Worm (Caenorhabditis elegans) whole organism, L4 larva: Measurements from ENCODE around the gene F44E2.4.

ENCODE experiments used
- D1046.2 ChIP-seq: fragments of 200-800 bp; sonication (Bioruptor generic); IDR thresholded peaks from 2 replicates; pipeline ENCODE4 v1.3.6; 2022; ENCODE audit warnings: missing genetic modification characterization, missing compliant biosample characterization
- F26F4.8 ChIP-seq: fragments of 200-800 bp; sonication (Bioruptor generic); conservative IDR thresholded peaks from 2 replicates; pipeline ENCODE4 v1.3.6; 2022; ENCODE audit warnings: missing genetic modification characterization, missing compliant biosample characterization
- F49E8.2 ChIP-seq: sonication (generic microtip); optimal IDR thresholded peaks from 2 replicates; lab custom pipeline; 2016; ENCODE audit warnings: missing compliant biosample characterization, mild to moderate bottlenecking, missing genetic modification characterization, borderline replicate concordance
- R02D3.7 ChIP-seq: fragments of 150-350 bp; sonication (generic microtip); optimal IDR thresholded peaks from 3 replicates; lab custom pipeline; 2014; ENCODE audit warnings: missing biosample characterization, missing genetic modification characterization
- T20F7.1 ChIP-seq: fragments of 200-800 bp; sonication (Bioruptor generic); optimal IDR thresholded peaks from 2 replicates; lab custom pipeline; 2018; ENCODE audit warnings: mild to moderate bottlenecking, missing genetic modification characterization, missing compliant biosample characterization
- Y105C5A.15 ChIP-seq: fragments of 200-800 bp; sonication (Bioruptor generic); IDR thresholded peaks from 2 replicates; pipeline ENCODE4 v1.3.6; 2022; ENCODE audit warnings: missing genetic modification characterization, missing compliant biosample characterization
- Y48G9A.11 ChIP-seq: fragments of 200-800 bp; sonication (Bioruptor generic); IDR thresholded peaks from 2 replicates; pipeline ENCODE4 v1.3.6; 2022; ENCODE audit warnings: missing genetic modification reagents, missing genetic modification characterization, missing compliant biosample characterization
- Y5F2A.4 ChIP-seq: fragments of 200-800 bp; sonication (Bioruptor generic); optimal IDR thresholded peaks from 2 replicates; lab custom pipeline; 2018; ENCODE audit warnings: mild to moderate bottlenecking, missing genetic modification characterization, missing compliant biosample characterization
- aly-2 ChIP-seq: sonication (generic microtip); optimal IDR thresholded peaks from 2 replicates; lab custom pipeline; 2018; ENCODE audit warnings: missing biosample characterization, missing genetic modification characterization
- ama-1 ChIP-seq: fragments of 150-350 bp; optimal IDR thresholded peaks from 2 replicates; lab custom pipeline; 2014; ENCODE audit warnings: inconsistent platforms, mixed read lengths
- arid-1 ChIP-seq: fragments of 200-800 bp; sonication (Bioruptor generic); conservative IDR thresholded peaks from 2 replicates; pipeline ENCODE4 v1.3.6; 2022; ENCODE audit warnings: missing genetic modification reagents, missing genetic modification characterization, missing compliant biosample characterization
- daf-16 ChIP-seq, 3 experiments: sonication (generic microtip); optimal IDR thresholded peaks; 2 replicates each; lab custom pipeline; 2016 to 2017; ENCODE audit warnings: missing genetic modification characterization in 3 of 3, missing genetic modification reagents in 3 of 3, mild to moderate bottlenecking in 2 of 3, missing compliant biosample characterization in 2 of 3, missing biosample characterization in 1 of 3, moderate library complexity in 1 of 3
- daf-19 ChIP-seq: fragments of 200-800 bp; sonication (Bioruptor generic); conservative IDR thresholded peaks from 2 replicates; pipeline ENCODE4 v1.3.6; 2022; ENCODE audit warnings: missing genetic modification characterization, missing compliant biosample characterization
- daf-8 ChIP-seq: fragments of 200-800 bp; sonication (Bioruptor generic); IDR thresholded peaks from 2 replicates; pipeline ENCODE4 v1.3.6; 2022; ENCODE audit warnings: missing genetic modification characterization, missing compliant biosample characterization
- dmd-6 ChIP-seq: fragments of 200-800 bp; sonication (Bioruptor generic); IDR thresholded peaks from 2 replicates; pipeline ENCODE4 v1.3.6; 2022; ENCODE audit warnings: missing genetic modification reagents, missing genetic modification characterization, missing compliant biosample characterization
- dmd-8 ChIP-seq: fragments of 200-800 bp; sonication (Bioruptor generic); IDR thresholded peaks from 2 replicates; pipeline ENCODE4 v1.3.6; 2022; ENCODE audit warnings: missing genetic modification characterization, missing compliant biosample characterization
- dpl-1 ChIP-seq: fragments of 150-350 bp; optimal IDR thresholded peaks from 2 replicates; lab custom pipeline; 2014; ENCODE audit warnings: missing biosample characterization, missing genetic modification reagents, missing genetic modification characterization
- duxl-1 ChIP-seq: sonication (generic microtip); optimal IDR thresholded peaks from 2 replicates; lab custom pipeline; 2016; ENCODE audit warnings: mild to moderate bottlenecking, missing genetic modification characterization, moderate library complexity, missing compliant biosample characterization; ENCODE audit not compliant: poor library complexity
- fkh-10 ChIP-seq: fragments of 150-350 bp; optimal IDR thresholded peaks from 2 replicates; lab custom pipeline; 2014; ENCODE audit warnings: missing biosample characterization, missing genetic modification reagents, missing genetic modification characterization
- hmg-1.1 ChIP-seq: fragments of 200-800 bp; sonication (Bioruptor generic); IDR thresholded peaks from 2 replicates; pipeline ENCODE4 v1.3.6; 2022; ENCODE audit warnings: missing genetic modification reagents, missing genetic modification characterization, missing compliant biosample characterization
- lim-7 ChIP-seq: fragments of 200-800 bp; sonication (Bioruptor generic); IDR thresholded peaks from 2 replicates; pipeline ENCODE4 v1.3.6; 2022; ENCODE audit warnings: missing genetic modification characterization, missing compliant biosample characterization
- lin-1 ChIP-seq: fragments of 200-800 bp; sonication (Bioruptor generic); IDR thresholded peaks from 2 replicates; pipeline ENCODE4 v1.3.6; 2022; ENCODE audit warnings: missing genetic modification reagents, missing genetic modification characterization, missing compliant biosample characterization
- lin-15B ChIP-seq: fragments of 150-350 bp; sonication (generic microtip); optimal IDR thresholded peaks from 3 replicates; lab custom pipeline; 2014; ENCODE audit warnings: missing biosample characterization, missing genetic modification characterization
- lsy-2 ChIP-seq, 2 experiments: fragments of 150-350 bp in 1 of 2; sonication (generic microtip) in 1 of 2; optimal IDR thresholded peaks; 2 replicates each; lab custom pipeline; 2014 to 2017; ENCODE audit warnings: missing biosample characterization in 2 of 2, missing genetic modification characterization in 2 of 2
- madf-5 ChIP-seq, 2 experiments: fragments of 200-800 bp; sonication (Bioruptor generic); IDR thresholded peaks; 2 replicates each; pipeline ENCODE4 v1.3.6; 2022; ENCODE audit warnings: missing compliant biosample characterization in 2 of 2, missing genetic modification characterization in 2 of 2
- madf-9 ChIP-seq: fragments of 200-800 bp; sonication (Bioruptor generic); conservative IDR thresholded peaks from 2 replicates; pipeline ENCODE4 v1.3.6; 2022; ENCODE audit warnings: missing genetic modification reagents, missing genetic modification characterization, missing compliant biosample characterization
- mdl-1 ChIP-seq, 2 experiments: fragments of 150-350 bp in 1 of 2; sonication (generic microtip) in 1 of 2; optimal IDR thresholded peaks; 2 replicates each; lab custom pipeline; 2014 to 2017; ENCODE audit warnings: missing biosample characterization in 2 of 2, missing genetic modification characterization in 2 of 2
- mes-2 ChIP-seq: sonication (generic microtip); optimal IDR thresholded peaks from 2 replicates; lab custom pipeline; 2016; ENCODE audit warnings: missing genotype, mild to moderate bottlenecking, missing genetic modification characterization, missing compliant biosample characterization; ENCODE audit not compliant: poor library complexity, severe bottlenecking
- mxl-2 ChIP-seq: fragments of 200-800 bp; sonication (Bioruptor generic); conservative IDR thresholded peaks from 2 replicates; pipeline ENCODE4 v1.3.6; 2022; ENCODE audit warnings: missing genetic modification reagents, missing genetic modification characterization, missing compliant biosample characterization
- mxl-3 ChIP-seq: fragments of 200-800 bp; sonication (Bioruptor generic); optimal IDR thresholded peaks from 2 replicates; lab custom pipeline; 2018; ENCODE audit warnings: mild to moderate bottlenecking, missing genetic modification characterization, missing compliant biosample characterization
- nhr-102 ChIP-seq: sonication (generic microtip); optimal IDR thresholded peaks from 2 replicates; lab custom pipeline; 2016; ENCODE audit warnings: mild to moderate bottlenecking, missing genetic modification characterization, moderate library complexity, missing compliant biosample characterization
- nhr-11 ChIP-seq: fragments of 150-350 bp; optimal IDR thresholded peaks from 2 replicates; lab custom pipeline; 2014; ENCODE audit warnings: missing biosample characterization, missing genetic modification characterization
- nhr-28 ChIP-seq: fragments of 150-350 bp; optimal IDR thresholded peaks from 2 replicates; lab custom pipeline; 2014; ENCODE audit warnings: missing biosample characterization, missing genetic modification characterization
- nhr-48 ChIP-seq: sonication (generic microtip); optimal IDR thresholded peaks from 2 replicates; lab custom pipeline; 2016; ENCODE audit warnings: mild to moderate bottlenecking, missing genetic modification characterization, missing compliant biosample characterization
- nhr-6 ChIP-seq: fragments of 150-350 bp; optimal IDR thresholded peaks from 2 replicates; lab custom pipeline; 2014; ENCODE audit warnings: missing biosample characterization, missing genetic modification characterization
- nhr-76 ChIP-seq: fragments of 150-350 bp; optimal IDR thresholded peaks from 2 replicates; lab custom pipeline; 2014; ENCODE audit warnings: missing biosample characterization, missing genetic modification characterization
- nhr-77 ChIP-seq: fragments of 150-350 bp; optimal IDR thresholded peaks from 2 replicates; lab custom pipeline; 2014; ENCODE audit warnings: missing biosample characterization, missing genetic modification characterization
- pqm-1 ChIP-seq: sonication (generic microtip); optimal IDR thresholded peaks from 2 replicates; lab custom pipeline; 2017; ENCODE audit warnings: missing biosample characterization, missing genetic modification characterization
- sdz-12 ChIP-seq: fragments of 200-800 bp; sonication (Bioruptor generic); optimal IDR thresholded peaks from 2 replicates; lab custom pipeline; 2018; ENCODE audit warnings: mild to moderate bottlenecking, missing genetic modification characterization, missing compliant biosample characterization
- set-16 ChIP-seq: fragments of 200-800 bp; sonication (Bioruptor generic); IDR thresholded peaks from 2 replicates; pipeline ENCODE4 v1.3.6; 2022; ENCODE audit warnings: missing genetic modification reagents, missing genetic modification characterization, missing compliant biosample characterization
- snpc-1.2 ChIP-seq: fragments of 200-800 bp; sonication (Bioruptor generic); IDR thresholded peaks from 2 replicates; pipeline ENCODE4 v1.3.6; 2022; ENCODE audit warnings: missing genetic modification reagents, missing genetic modification characterization, missing compliant biosample characterization
- spr-1 ChIP-seq: sonication (generic microtip); optimal IDR thresholded peaks from 2 replicates; lab custom pipeline; 2016; ENCODE audit warnings: mild to moderate bottlenecking, missing genetic modification characterization, missing compliant biosample characterization
- spr-3 ChIP-seq: fragments of 200-800 bp; sonication (Bioruptor generic); optimal IDR thresholded peaks from 2 replicates; lab custom pipeline; 2018; ENCODE audit warnings: mild to moderate bottlenecking, missing genetic modification characterization, missing compliant biosample characterization
- tra-1 ChIP-seq: fragments of 200-800 bp; sonication (Bioruptor generic); IDR thresholded peaks from 2 replicates; pipeline ENCODE4 v1.3.6; 2022; ENCODE audit warnings: missing genetic modification reagents, missing genetic modification characterization, missing compliant biosample characterization
- unc-130 ChIP-seq: sonication (generic microtip); optimal IDR thresholded peaks from 2 replicates; lab custom pipeline; 2016; ENCODE audit warnings: missing genetic modification reagents, missing genetic modification characterization, missing compliant biosample characterization
- unc-62 ChIP-seq, 3 experiments: fragments of 150-350 bp in 1 of 3; sonication (generic microtip); optimal IDR thresholded peaks in 2 of 3; peaks in 1 of 3; 1 replicate in 1 of 3; 2 replicates in 2 of 3; lab custom pipeline; 2014 to 2017; ENCODE audit warnings: missing biosample characterization in 3 of 3, missing genetic modification characterization in 3 of 3, missing genetic modification reagents in 3 of 3, missing genotype in 1 of 3
- zip-2 ChIP-seq: fragments of 150-350 bp; optimal IDR thresholded peaks from 2 replicates; lab custom pipeline; 2014; ENCODE audit warnings: missing biosample characterization, missing genetic modification characterization

Gene F44E2.4

DNA sequence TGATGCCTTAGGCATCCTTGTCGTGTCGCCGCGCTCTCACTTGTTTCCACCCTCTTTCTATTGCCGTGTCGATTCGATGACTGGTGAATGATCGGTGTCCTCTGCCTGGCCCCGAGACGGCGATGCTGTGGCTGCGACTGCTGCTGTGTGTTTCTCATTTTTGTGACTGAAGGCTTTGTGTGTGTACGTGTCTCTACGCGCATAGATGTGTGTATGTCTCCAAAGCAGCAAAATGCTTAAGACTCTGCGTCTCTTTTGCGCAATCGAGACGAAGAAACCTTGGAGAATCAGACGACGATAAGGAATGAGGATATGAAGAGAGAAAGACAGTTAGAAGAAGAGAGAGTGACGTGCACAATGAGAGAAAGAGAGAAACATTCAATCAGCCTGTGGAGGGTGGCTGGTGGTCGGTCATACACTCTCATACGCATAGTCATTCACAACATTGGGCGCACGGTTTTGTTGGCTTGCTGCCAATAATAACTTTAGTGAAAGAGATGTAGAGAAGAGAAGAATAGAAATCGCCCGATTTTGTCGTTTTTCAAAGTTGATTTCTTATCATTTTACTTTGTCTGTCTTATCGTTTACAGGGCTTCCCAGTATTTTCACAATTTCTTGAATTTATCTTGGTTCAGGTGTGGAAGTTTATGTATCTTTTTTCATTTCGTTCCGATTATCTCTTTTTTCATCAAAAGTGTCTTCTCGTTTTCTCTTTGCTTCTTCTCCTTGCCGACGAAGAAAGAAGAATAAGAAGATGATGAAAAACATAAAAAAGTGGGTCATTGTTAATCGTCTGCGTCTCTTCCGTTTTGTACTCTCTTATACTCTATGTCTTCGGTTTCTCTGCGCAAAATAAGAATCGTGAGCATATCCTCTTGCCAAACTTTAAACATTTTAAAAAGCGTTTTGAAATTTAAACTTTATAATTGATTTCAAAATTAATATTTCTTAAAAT lies 36.1 kb downstream of the F44E2.4 start (continued):
- TF ChIP-seq mes-2 (tag; lab: Kevin White, UChicago) (peak; percentile 80), daf-19 (GFP tag; lab: Robert Waterston, UW) (0 out of 2 replicates have a peak, but pooled peaks have one; percentile 58), zip-2 (tag; lab: Kevin White, UChicago) (no peak), lin-15B (tag; lab: Kevin White, UChicago) (no peak), nhr-76 (tag; lab: Kevin White, UChicago) (no peak), R02D3.7 (tag; lab: Kevin White, UChicago) (no peak), lim-7 (GFP tag; lab: Robert Waterston, UW) (0 out of 2 replicates have a peak, but pooled peaks have one; percentile 3), mxl-2 (peak; percentile 82), nhr-11 (peak; percentile 96), mdl-1 (tag; optimal IDR thresholded peaks at IDR 0.05; lab: Kevin White, UChicago) (peak; percentile 94 to 98), lsy-2 (tag; optimal IDR thresholded peaks at IDR 0.05; lab: Kevin White, UChicago) (peak; percentile 92 to 94), sdz-12 (GFP tag; lab: Kevin White, UChicago) (no peak), madf-9 (GFP tag; lab: Robert Waterston, UW) (no peak; the same call in 1 of the 2 replicates), mxl-3 (GFP tag; lab: Kevin White, UChicago) (peak; percentile 86), nhr-6 (tag; lab: Kevin White, UChicago) (peak; percentile 98), ama-1 (lab: Kevin White, UChicago) (peak; percentile 42), daf-16 (GFP tag; optimal IDR thresholded peaks at IDR 0.05; lab: Kevin White, UChicago) (peak; percentile 79 to 96), daf-16 (tag; optimal IDR thresholded peaks at IDR 0.05; lab: Kevin White, UChicago) (peak; percentile 82), tra-1 (GFP tag; lab: Robert Waterston, UW) (peak; percentile 70), Y5F2A.4 (GFP tag; lab: Kevin White, UChicago) (no peak), Y48G9A.11 (GFP tag; lab: Robert Waterston, UW) (no peak), fkh-10 (peak; percentile 90), unc-62 (GFP tag; optimal IDR thresholded peaks at IDR 0.05 in 1 of 2; lab: Kevin White, UChicago) (peak; percentile 43 to 100), unc-62 (tag; optimal IDR thresholded peaks at IDR 0.05; lab: Kevin White, UChicago) (peak; percentile 60), set-16 (GFP tag; lab: Robert Waterston, UW) (peak; percentile 77; the same call in 1 of the 2 replicates), spr-1 (tag; lab: Kevin White, UChicago) (peak; percentile 82), nhr-48 (tag; lab: Kevin White, UChicago) (peak; percentile 95), snpc-1.2 (GFP tag; lab: Robert Waterston, UW) (peak; percentile 29; the same call in 1 of the 2 replicates), nhr-77 (tag; lab: Kevin White, UChicago) (peak; percentile 91), D1046.2 (GFP tag; lab: Robert Waterston, UW) (no peak), duxl-1 (tag; lab: Kevin White, UChicago) (peak; percentile 57), F26F4.8 (no peak), F49E8.2 (tag; lab: Kevin White, UChicago) (no peak), lin-1 (peak; percentile 75; the same call in 1 of the 2 replicates), pqm-1 (tag; lab: Kevin White, UChicago) (peak; percentile 37), spr-3 (GFP tag; lab: Kevin White, UChicago) (peak; percentile 21), hmg-1.1 (GFP tag; lab: Robert Waterston, UW) (peak; percentile 92), dmd-6 (GFP tag; lab: Robert Waterston, UW) (peak; percentile 96), nhr-28 (tag; lab: Kevin White, UChicago) (peak; percentile 96), dpl-1 (GFP tag; lab: Kevin White, UChicago) (peak; percentile 58), T20F7.1 (GFP tag; lab: Kevin White, UChicago) (peak; percentile 87), aly-2 (tag; lab: Kevin White, UChicago) (no peak), dmd-8 (GFP tag; lab: Robert Waterston, UW) (no peak), nhr-102 (tag; lab: Kevin White, UChicago) (peak; percentile 94), madf-5 (GFP tag; IDR thresholded peaks at IDR 0.05; lab: Robert Waterston, UW) (0 out of 4 replicates have a peak, but pooled peaks of 1 of the 2 experiments have one; percentile 5), daf-8 (no peak), unc-130 (peak; percentile 27), arid-1 (GFP tag; lab: Robert Waterston, UW) (0 out of 2 replicates have a peak, but pooled peaks have one; percentile 12), Y105C5A.15 (GFP tag; lab: Robert Waterston, UW) (no peak)
